Worm (Caenorhabditis elegans): Measurements from ENCODE around the gene Y105C5B.3.

ce11 chrIV:15880114-15880513 is 3.9 kb upstream of the Y105C5B.3 start:
- TF ChIP-seq ets-4 (tag; optimal IDR thresholded peaks at IDR 0.05) (no peak), nfya-1 (tag; optimal IDR thresholded peaks at IDR 0.05) (no peak), fkh-10 (GFP tag; optimal IDR thresholded peaks at IDR 0.05) (no peak), rnt-1 (tag; optimal IDR thresholded peaks at IDR 0.05) (no peak), ahr-1 (tag; optimal IDR thresholded peaks at IDR 0.05) (no peak), pqm-1 (tag; optimal IDR thresholded peaks at IDR 0.05) (no peak), hlh-15 (tag; optimal IDR thresholded peaks at IDR 0.05) (no peak), ceh-6 (GFP tag; optimal IDR thresholded peaks at IDR 0.05) (no peak), unc-55 (GFP tag; optimal IDR thresholded peaks at IDR 0.05) (no peak), K09A11.1 (tag; optimal IDR thresholded peaks at IDR 0.05; ENCODE audit: insufficient read depth) (no peak), pax-1 (tag; optimal IDR thresholded peaks at IDR 0.05) (no peak), ceh-18 (tag; optimal IDR thresholded peaks at IDR 0.05) (no peak), madf-2 (tag; optimal IDR thresholded peaks at IDR 0.05) (no peak), ama-1 (optimal IDR thresholded peaks at IDR 0.05) (no peak)
